Worm (Caenorhabditis elegans) whole organism, young adult: ENCODE data around the gene mec-7.
A peak's percentile ranks its signal among the peaks of the same experiment; 100 is the strongest.

Experiments
- B0336.3 ChIP-seq: fragments of 200-800 bp; sonication (Bioruptor generic); IDR thresholded peaks from 2 replicates; pipeline ENCODE4 v1.3.6; 2022; ENCODE audit warnings: missing genetic modification characterization, missing compliant biosample characterization
- C06A6.2 ChIP-seq: fragments of 200-800 bp; sonication (Bioruptor generic); conservative IDR thresholded peaks from 2 replicates; pipeline ENCODE4 v1.3.6; 2022; ENCODE audit warnings: missing genetic modification characterization, missing compliant biosample characterization
- C17E4.6 ChIP-seq: fragments of 200-800 bp; sonication (Bioruptor generic); IDR thresholded peaks from 2 replicates; pipeline ENCODE4 v1.3.6; 2022; ENCODE audit warnings: missing genetic modification reagents, missing genetic modification characterization, missing compliant biosample characterization
- F10E7.11 ChIP-seq: sonication (generic microtip); optimal IDR thresholded peaks from 2 replicates; lab custom pipeline; 2017; ENCODE audit warnings: mild to moderate bottlenecking, missing genetic modification characterization, moderate library complexity, missing compliant biosample characterization
- F37B4.10 ChIP-seq: fragments of 200-800 bp; sonication (Bioruptor generic); IDR thresholded peaks from 2 replicates; pipeline ENCODE4 v1.3.6; 2022; ENCODE audit warnings: missing genetic modification characterization, missing compliant biosample characterization
- F39B2.1 ChIP-seq: fragments of 200-800 bp; sonication (Bioruptor generic); IDR thresholded peaks from 2 replicates; pipeline ENCODE4 v1.3.6; 2022; ENCODE audit warnings: missing genetic modification reagents, missing genetic modification characterization, missing compliant biosample characterization
- F49E8.2 ChIP-seq: sonication (generic microtip); optimal IDR thresholded peaks from 3 replicates; lab custom pipeline; 2017; ENCODE audit warnings: missing genetic modification characterization, mild to moderate bottlenecking, missing compliant biosample characterization, antibody characterized with exemption, moderate library complexity; ENCODE audit not compliant: insufficient read depth
- F55B11.4 ChIP-seq: sonication (generic microtip); optimal IDR thresholded peaks from 2 replicates; lab custom pipeline; 2016; ENCODE audit warnings: missing compliant biosample characterization, missing genetic modification characterization, borderline replicate concordance; ENCODE audit not compliant: insufficient read depth
- F57C9.4 ChIP-seq: sonication (generic microtip); optimal IDR thresholded peaks from 2 replicates; lab custom pipeline; 2017; ENCODE audit warnings: mild to moderate bottlenecking, missing genetic modification characterization, missing compliant biosample characterization
- K11D2.4 ChIP-seq: fragments of 200-800 bp; sonication (Bioruptor generic); IDR thresholded peaks from 2 replicates; pipeline ENCODE4 v1.3.6; 2022; ENCODE audit warnings: missing genetic modification reagents, missing genetic modification characterization, missing compliant biosample characterization
- K12H6.12 ChIP-seq: fragments of 200-800 bp; sonication (Bioruptor generic); optimal IDR thresholded peaks from 2 replicates; lab custom pipeline; 2018; ENCODE audit warnings: mild to moderate bottlenecking, missing genetic modification characterization, missing compliant biosample characterization
- T26A5.8 ChIP-seq: sonication (generic microtip); optimal IDR thresholded peaks from 2 replicates; lab custom pipeline; 2016; ENCODE audit warnings: missing genetic modification characterization, missing compliant biosample characterization
- Y67H2A.10 ChIP-seq: fragments of 200-800 bp; sonication (Bioruptor generic); conservative IDR thresholded peaks from 2 replicates; pipeline ENCODE4 v1.3.6; 2022; ENCODE audit warnings: missing genetic modification reagents, missing genetic modification characterization, missing compliant biosample characterization
- Y95B8A.8 ChIP-seq: fragments of 200-800 bp; sonication (Bioruptor generic); IDR thresholded peaks from 2 replicates; pipeline ENCODE4 v1.3.6; 2022; ENCODE audit warnings: missing genetic modification reagents, missing genetic modification characterization, missing compliant biosample characterization
- ZK185.1 ChIP-seq: sonication (generic microtip); optimal IDR thresholded peaks from 2 replicates; lab custom pipeline; 2016; ENCODE audit warnings: mild to moderate bottlenecking, missing genetic modification characterization, missing compliant biosample characterization; ENCODE audit not compliant: poor library complexity, severe bottlenecking
- atf-7 ChIP-seq: sonication (generic microtip); optimal IDR thresholded peaks from 2 replicates; lab custom pipeline; 2017; ENCODE audit warnings: mild to moderate bottlenecking, missing genetic modification characterization, missing compliant biosample characterization
- athp-1 ChIP-seq: sonication (generic microtip); optimal IDR thresholded peaks from 2 replicates; lab custom pipeline; 2017; ENCODE audit warnings: mild to moderate bottlenecking, missing genetic modification characterization, missing compliant biosample characterization
- ccch-3 ChIP-seq: fragments of 200-800 bp; sonication (Bioruptor generic); optimal IDR thresholded peaks from 2 replicates; lab custom pipeline; 2018; ENCODE audit warnings: mild to moderate bottlenecking, missing genetic modification characterization, missing compliant biosample characterization
- chd-7 ChIP-seq: sonication (generic microtip); optimal IDR thresholded peaks from 2 replicates; lab custom pipeline; 2016; ENCODE audit warnings: mild to moderate bottlenecking, missing genetic modification characterization, moderate library complexity, missing compliant biosample characterization
- dox-1 ChIP-seq: fragments of 200-800 bp; sonication (Bioruptor generic); IDR thresholded peaks from 2 replicates; pipeline ENCODE4 v1.3.6; 2022; ENCODE audit warnings: missing genetic modification reagents, missing genetic modification characterization, missing compliant biosample characterization
- dpl-1 ChIP-seq: fragments of 150-350 bp; optimal IDR thresholded peaks from 2 replicates; lab custom pipeline; 2014; ENCODE audit warnings: missing biosample characterization, missing genetic modification reagents, missing genetic modification characterization
- egl-18 ChIP-seq: fragments of 200-800 bp; sonication (Bioruptor generic); IDR thresholded peaks from 2 replicates; pipeline ENCODE4 v1.3.6; 2022; ENCODE audit warnings: missing genetic modification reagents, missing genetic modification characterization, missing compliant biosample characterization
- ekl-4 ChIP-seq: fragments of 200-800 bp; sonication (Bioruptor generic); IDR thresholded peaks from 2 replicates; pipeline ENCODE4 v1.3.6; 2022; ENCODE audit warnings: missing genetic modification reagents, missing genetic modification characterization, missing compliant biosample characterization
- ets-4 ChIP-seq: fragments of 200-800 bp; sonication (Bioruptor generic); optimal IDR thresholded peaks from 2 replicates; lab custom pipeline; 2018; ENCODE audit warnings: mild to moderate bottlenecking, missing genetic modification characterization, missing compliant biosample characterization
- fkh-3 ChIP-seq: sonication (generic microtip); optimal IDR thresholded peaks from 2 replicates; lab custom pipeline; 2016; ENCODE audit warnings: mild to moderate bottlenecking, missing genetic modification characterization, missing compliant biosample characterization
- gei-17 ChIP-seq: fragments of 200-800 bp; sonication (Bioruptor generic); optimal IDR thresholded peaks from 2 replicates; lab custom pipeline; 2018; ENCODE audit warnings: mild to moderate bottlenecking, missing genetic modification characterization, missing compliant biosample characterization
- hlh-26 ChIP-seq: fragments of 200-800 bp; sonication (Bioruptor generic); conservative IDR thresholded peaks from 2 replicates; pipeline ENCODE4 v1.3.6; 2022; ENCODE audit warnings: missing genetic modification reagents, missing genetic modification characterization, missing compliant biosample characterization
- hmg-20 ChIP-seq: fragments of 200-800 bp; sonication (Bioruptor generic); IDR thresholded peaks from 2 replicates; pipeline ENCODE4 v1.3.6; 2022; ENCODE audit warnings: missing genetic modification reagents, missing genetic modification characterization, missing compliant biosample characterization
- let-526 ChIP-seq: fragments of 200-800 bp; sonication (Bioruptor generic); IDR thresholded peaks from 2 replicates; pipeline ENCODE4 v1.3.6; 2022; ENCODE audit warnings: missing genetic modification reagents, missing genetic modification characterization, missing compliant biosample characterization
- lin-40 ChIP-seq: sonication (generic microtip); optimal IDR thresholded peaks from 2 replicates; lab custom pipeline; 2016; ENCODE audit warnings: missing genetic modification characterization, mild to moderate bottlenecking, missing compliant biosample characterization, missing genotype, missing genetic modification reagents
- lsl-1 ChIP-seq: fragments of 200-800 bp; sonication (Bioruptor generic); optimal IDR thresholded peaks from 2 replicates; lab custom pipeline; 2018; ENCODE audit warnings: mild to moderate bottlenecking, missing genetic modification characterization, moderate library complexity, missing compliant biosample characterization
- madf-6 ChIP-seq: fragments of 200-800 bp; sonication (Bioruptor generic); IDR thresholded peaks from 2 replicates; pipeline ENCODE4 v1.3.6; 2022; ENCODE audit warnings: missing genetic modification reagents, missing genetic modification characterization, missing compliant biosample characterization
- mcd-1 ChIP-seq: fragments of 200-800 bp; sonication (Bioruptor generic); IDR thresholded peaks from 2 replicates; pipeline ENCODE4 v1.3.6; 2022; ENCODE audit warnings: missing genetic modification reagents, missing genetic modification characterization, missing compliant biosample characterization
- mel-28 ChIP-seq: sonication (generic microtip); optimal IDR thresholded peaks from 2 replicates; lab custom pipeline; 2016; ENCODE audit warnings: borderline replicate concordance, mild to moderate bottlenecking, missing genetic modification characterization, missing compliant biosample characterization
- nfya-2 ChIP-seq: fragments of 200-800 bp; sonication (Bioruptor generic); IDR thresholded peaks from 2 replicates; pipeline ENCODE4 v1.3.6; 2022; ENCODE audit warnings: missing genetic modification reagents, missing genetic modification characterization, missing compliant biosample characterization
- nhr-120 ChIP-seq: fragments of 200-800 bp; sonication (Bioruptor generic); IDR thresholded peaks from 2 replicates; pipeline ENCODE4 v1.3.6; 2022; ENCODE audit warnings: missing genetic modification characterization, missing compliant biosample characterization
- rec-8 ChIP-seq, 2 experiments: sonication (generic microtip); optimal IDR thresholded peaks; 2 replicates each; lab custom pipeline; 2016; ENCODE audit warnings: mild to moderate bottlenecking in 2 of 2, missing genetic modification characterization in 2 of 2, missing genetic modification reagents in 2 of 2, missing genotype in 2 of 2, missing biosample characterization in 1 of 2, missing compliant biosample characterization in 1 of 2, moderate library complexity in 1 of 2
- rpc-1 ChIP-seq, 2 experiments: fragments of 150-350 bp in 1 of 2; sonication (generic microtip) in 1 of 2; optimal IDR thresholded peaks; 2 replicates each; lab custom pipeline; 2014 to 2018; ENCODE audit warnings: missing biosample characterization in 1 of 2, missing genetic modification characterization in 1 of 2, missing genetic modification reagents in 1 of 2, missing genotype in 1 of 2
- sdz-38 ChIP-seq: sonication (generic microtip); optimal IDR thresholded peaks from 2 replicates; lab custom pipeline; 2016; ENCODE audit warnings: missing genotype, missing genetic modification characterization, missing compliant biosample characterization
- snpc-1.3 ChIP-seq: sonication (generic microtip); optimal IDR thresholded peaks from 2 replicates; lab custom pipeline; 2017; ENCODE audit warnings: missing genetic modification characterization, mild to moderate bottlenecking, missing compliant biosample characterization, antibody characterized with exemption, moderate library complexity, missing genotype, missing genetic modification reagents; ENCODE audit not compliant: insufficient read depth
- snpc-3.4 ChIP-seq: sonication (generic microtip); optimal IDR thresholded peaks from 2 replicates; lab custom pipeline; 2017; ENCODE audit warnings: missing genetic modification characterization, mild to moderate bottlenecking, missing compliant biosample characterization, antibody characterized with exemption, moderate library complexity, missing genotype, missing genetic modification reagents
- snpc-4 ChIP-seq, 5 experiments: fragments of 150-350 bp in 1 of 5; sonication (generic microtip) in 4 of 5; optimal IDR thresholded peaks; 2 replicates each; lab custom pipeline; 2014 to 2018; ENCODE audit warnings: missing genetic modification characterization in 5 of 5, missing biosample characterization in 3 of 5, antibody characterized with exemption in 2 of 5, mild to moderate bottlenecking in 2 of 5, missing compliant biosample characterization in 2 of 5, missing genotype in 2 of 5, moderate library complexity in 2 of 5, missing genetic modification reagents in 1 of 5
- somi-1 ChIP-seq: fragments of 200-800 bp; sonication (Bioruptor generic); optimal IDR thresholded peaks from 2 replicates; lab custom pipeline; 2018; ENCODE audit warnings: mild to moderate bottlenecking, missing genetic modification characterization, missing compliant biosample characterization
- unc-62 ChIP-seq: fragments of 150-350 bp; optimal IDR thresholded peaks from 2 replicates; lab custom pipeline; 2014; ENCODE audit warnings: missing biosample characterization, missing genetic modification reagents, missing genetic modification characterization
- ztf-26 ChIP-seq: sonication (generic microtip); optimal IDR thresholded peaks from 2 replicates; lab custom pipeline; 2017; ENCODE audit warnings: missing genetic modification characterization, missing compliant biosample characterization
- ztf-3 ChIP-seq: fragments of 200-800 bp; sonication (Bioruptor generic); optimal IDR thresholded peaks from 2 replicates; lab custom pipeline; 2018; ENCODE audit warnings: mild to moderate bottlenecking, missing genetic modification characterization, missing compliant biosample characterization
- ztf-6 ChIP-seq: fragments of 200-800 bp; sonication (Bioruptor generic); IDR thresholded peaks from 2 replicates; pipeline ENCODE4 v1.3.6; 2022; ENCODE audit warnings: missing genetic modification reagents, missing genetic modification characterization, missing compliant biosample characterization

Gene mec-7

DNA sequence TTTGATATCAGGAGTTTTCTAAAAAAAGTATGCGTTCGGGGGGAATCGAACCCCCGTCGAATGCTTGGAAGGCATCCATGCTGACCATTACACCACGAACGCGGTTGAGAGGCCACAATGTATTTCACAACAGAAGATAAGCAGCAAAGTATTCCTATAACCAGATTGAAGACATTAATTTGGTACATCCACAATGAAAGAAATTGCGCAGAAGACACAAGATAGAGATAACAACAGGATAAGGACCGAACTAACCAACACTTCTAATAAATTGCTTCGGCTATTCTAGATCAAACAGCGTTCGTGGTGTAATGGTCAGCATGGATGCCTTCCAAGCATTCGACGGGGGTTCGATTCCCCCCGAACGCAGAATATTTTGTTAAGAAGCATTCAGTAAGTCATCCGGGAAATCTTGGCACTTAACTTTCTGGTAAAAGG lies 17.8 kb upstream of the mec-7 start (continued):
- no peak for TF ChIP-seq ets-4 (GFP tag; lab: Kevin White, UChicago)
- TF ChIP-seq ZK185.1 = peak; percentile 89
- TF ChIP-seq madf-6 (GFP tag; lab: Robert Waterston, UW) = no peak
- no peak for TF ChIP-seq lsl-1
- no peak for TF ChIP-seq let-526 (GFP tag; lab: Robert Waterston, UW)
- TF ChIP-seq egl-18 (GFP tag; lab: Robert Waterston, UW) = no peak
- peak; percentile 42; the same call in 1 of the 2 replicates for TF ChIP-seq K11D2.4
- no peak for TF ChIP-seq F55B11.4 (tag; lab: Kevin White, UChicago)
- no peak for TF ChIP-seq C06A6.2 (GFP tag; lab: Robert Waterston, UW)
- TF ChIP-seq hmg-20 (GFP tag; lab: Robert Waterston, UW) = peak; percentile 17; the same call in 1 of the 2 replicates
- TF ChIP-seq F10E7.11 (tag; lab: Kevin White, UChicago) = peak; percentile 15
- no peak for TF ChIP-seq dpl-1 (GFP tag; lab: Kevin White, UChicago)
- TF ChIP-seq C17E4.6 = no peak
- TF ChIP-seq ztf-26 (tag; lab: Kevin White, UChicago) = peak; percentile 52
- TF ChIP-seq somi-1 = no peak
- TF ChIP-seq F37B4.10 = no peak
- peak; percentile 50 for TF ChIP-seq snpc-1.3 (tag; lab: Kevin White, UChicago)
- no peak for TF ChIP-seq fkh-3 (tag; lab: Kevin White, UChicago)
- TF ChIP-seq unc-62 (GFP tag; lab: Kevin White, UChicago) = no peak
- TF ChIP-seq ccch-3 = no peak
- peak; percentile 17 for TF ChIP-seq T26A5.8
- no peak for TF ChIP-seq Y67H2A.10 (GFP tag; lab: Robert Waterston, UW)
- no peak for TF ChIP-seq mel-28 (tag; lab: Kevin White, UChicago)
- TF ChIP-seq F39B2.1 (GFP tag; lab: Robert Waterston, UW) = no peak
- TF ChIP-seq ztf-3 (GFP tag; lab: Kevin White, UChicago) = no peak
- peak; percentile 95 for TF ChIP-seq rpc-1 (optimal IDR thresholded peaks at IDR 0.05; lab: Kevin White, UChicago)
- TF ChIP-seq rpc-1 (tag; optimal IDR thresholded peaks at IDR 0.05; lab: Kevin White, UChicago) = peak; percentile 95
- peak; percentile 4 to 70 for TF ChIP-seq rec-8 (tag; optimal IDR thresholded peaks at IDR 0.05; lab: Kevin White, UChicago)
- peak; percentile 67 for TF ChIP-seq snpc-4 (GFP tag; optimal IDR thresholded peaks at IDR 0.05; lab: Kevin White, UChicago)
- TF ChIP-seq snpc-4 (tag; optimal IDR thresholded peaks at IDR 0.05; lab: Kevin White, UChicago) = peak in 3 of 4 experiments; percentile 14 to 65 (median 53)
- TF ChIP-seq ekl-4 = peak; percentile 63; the same call in 1 of the 2 replicates
- no peak for TF ChIP-seq nhr-120
- TF ChIP-seq mcd-1 (GFP tag; lab: Robert Waterston, UW) = no peak; the same call in 1 of the 2 replicates
- peak; percentile 34 for TF ChIP-seq gei-17 (GFP tag; lab: Kevin White, UChicago)
- TF ChIP-seq athp-1 (tag; lab: Kevin White, UChicago) = peak; percentile 37
- TF ChIP-seq B0336.3 (GFP tag; lab: Robert Waterston, UW) = no peak; the same call in 1 of the 2 replicates
- no peak for TF ChIP-seq Y95B8A.8 (GFP tag; lab: Robert Waterston, UW)
- TF ChIP-seq snpc-3.4 (tag; lab: Kevin White, UChicago) = peak; percentile 74
- TF ChIP-seq F49E8.2 (tag; lab: Kevin White, UChicago) = no peak
- TF ChIP-seq ztf-6 = 0 out of 2 replicates have a peak, but pooled peaks have one; percentile 30
- no peak for TF ChIP-seq F57C9.4 (tag; lab: Kevin White, UChicago)
- no peak for TF ChIP-seq sdz-38
- TF ChIP-seq chd-7 (tag; lab: Kevin White, UChicago) = peak; percentile 48
- TF ChIP-seq lin-40 (tag; lab: Kevin White, UChicago) = peak; percentile 74
- TF ChIP-seq nfya-2 (GFP tag; lab: Robert Waterston, UW) = no peak
- TF ChIP-seq atf-7 = peak; percentile 13
- peak; percentile 79 for TF ChIP-seq dox-1 (GFP tag; lab: Robert Waterston, UW)
- TF ChIP-seq K12H6.12 (tag; lab: Kevin White, UChicago) = no peak
- TF ChIP-seq hlh-26 (GFP tag; lab: Robert Waterston, UW) = no peak
